Worm (Caenorhabditis elegans) whole organism, mixed stage, embryonic: ENCODE measurements around the gene C13A2.9.

ENCODE experiments used
- M03D4.4 ChIP-seq: sonication (generic microtip); optimal IDR thresholded peaks from 2 replicates; lab custom pipeline; 2017; ENCODE audit warnings: mild to moderate bottlenecking, missing genetic modification characterization, missing compliant biosample characterization
- ceh-83 ChIP-seq: fragments of 200-800 bp; sonication (Bioruptor generic); optimal IDR thresholded peaks from 2 replicates; lab custom pipeline; 2018; ENCODE audit warnings: mild to moderate bottlenecking, missing genetic modification characterization, missing compliant biosample characterization
- lin-13 ChIP-seq: fragments of 150-350 bp; optimal IDR thresholded peaks from 2 replicates; lab custom pipeline; 2014; ENCODE audit warnings: missing biosample characterization, missing genetic modification characterization
- lsy-2 ChIP-seq: fragments of 150-350 bp; optimal IDR thresholded peaks from 2 replicates; lab custom pipeline; 2014; ENCODE audit warnings: missing biosample characterization, missing genetic modification characterization
- mab-5 ChIP-seq: fragments of 150-350 bp; optimal IDR thresholded peaks from 2 replicates; lab custom pipeline; 2014; ENCODE audit warnings: missing biosample characterization, missing genetic modification characterization
- mep-1 ChIP-seq: fragments of 150-350 bp; optimal IDR thresholded peaks from 2 replicates; lab custom pipeline; 2017; ENCODE audit warnings: missing biosample characterization, missing genetic modification reagents, missing genetic modification characterization, inconsistent platforms
- nhr-12 ChIP-seq: fragments of 150-350 bp; optimal IDR thresholded peaks from 2 replicates; lab custom pipeline; 2014; ENCODE audit warnings: missing biosample characterization, missing genetic modification characterization
- nhr-237 ChIP-seq: fragments of 150-350 bp; optimal IDR thresholded peaks from 2 replicates; lab custom pipeline; 2014; ENCODE audit warnings: missing biosample characterization, missing genetic modification characterization
- snpc-4 ChIP-seq: fragments of 150-350 bp; optimal IDR thresholded peaks from 2 replicates; lab custom pipeline; 2014; ENCODE audit warnings: missing biosample characterization, missing genetic modification characterization
- sptf-1 ChIP-seq: sonication (generic microtip); optimal IDR thresholded peaks from 2 replicates; lab custom pipeline; 2017; ENCODE audit warnings: mild to moderate bottlenecking, missing genetic modification characterization, moderate library complexity, missing compliant biosample characterization

DNA sequence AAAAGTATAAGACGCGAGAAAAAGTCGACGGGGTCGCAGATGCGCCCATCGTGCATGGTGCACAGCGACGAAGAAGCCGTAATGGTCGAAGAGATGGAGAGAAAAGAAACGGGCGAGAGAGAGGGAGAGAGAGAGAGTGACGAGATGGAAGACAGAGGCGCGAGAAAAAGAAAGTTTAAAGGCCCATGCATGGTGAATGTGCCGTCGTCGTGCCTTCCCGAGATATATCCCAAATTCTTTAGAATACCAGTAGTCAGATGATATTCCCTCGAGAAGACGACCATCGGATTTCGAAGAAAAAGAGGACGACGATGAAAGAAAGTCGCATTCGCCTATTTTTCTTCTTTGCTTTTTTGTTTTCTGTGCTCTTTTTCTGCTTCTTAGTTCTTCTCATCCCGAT, 47.9 kb downstream of the C13A2.9 start:
- TF ChIP-seq M03D4.4 (tag; lab: Kevin White, UChicago): no peak
- TF ChIP-seq nhr-12 (tag; lab: Kevin White, UChicago): no peak
- TF ChIP-seq mep-1 (tag; lab: Kevin White, UChicago): no peak
- no peak for TF ChIP-seq ceh-83 (GFP tag; lab: Kevin White, UChicago)
- no peak for TF ChIP-seq lin-13
- no peak for TF ChIP-seq lsy-2 (tag; lab: Kevin White, UChicago)
- no peak for TF ChIP-seq sptf-1
- no peak for TF ChIP-seq mab-5 (tag; lab: Kevin White, UChicago)
- no peak for TF ChIP-seq snpc-4
- TF ChIP-seq nhr-237 (tag; lab: Kevin White, UChicago): no peak
